Fruit fly (Drosophila melanogaster) Kc167 (cell line): Measurements from ENCODE around the gene dpr5.

Source experiments
- Sin3A ChIP-seq: fragments of >200 bp; optimal IDR thresholded peaks from 2 replicates; lab custom pipeline; 2018; ENCODE audit warnings: missing external identifiers
- h ChIP-seq: fragments of >200 bp; optimal IDR thresholded peaks from 3 replicates; lab custom pipeline; 2018; ENCODE audit warnings: missing external identifiers
- psq ChIP-seq: fragments of >200 bp; optimal IDR thresholded peaks from 2 replicates; lab custom pipeline; 2017; ENCODE audit warnings: missing external identifiers

dm6 chr3R:11490269-11490668 is 9.5 kb upstream of the dpr5 start:
- TF ChIP-seq psq (lab: Kevin White, UChicago) (no peak), Sin3A (no peak), h (lab: Kevin White, UChicago) (no peak)
